Worm (Caenorhabditis elegans) whole organism, midembryonic: ENCODE data around the gene col-36.

ENCODE experiments used
- T22C8.4 ChIP-seq: fragments of 200-800 bp; sonication (Bioruptor generic); IDR thresholded peaks from 2 replicates; pipeline ENCODE4 v1.3.6; 2022; ENCODE audit warnings: missing genetic modification characterization, missing compliant biosample characterization
- cog-1 ChIP-seq: sonication (generic microtip); optimal IDR thresholded peaks from 2 replicates; lab custom pipeline; 2016; ENCODE audit warnings: missing genetic modification characterization, missing compliant biosample characterization
- flt-1 ChIP-seq: fragments of 200-800 bp; sonication (Bioruptor generic); IDR thresholded peaks from 2 replicates; pipeline ENCODE4 v1.3.6; 2022; ENCODE audit warnings: missing genetic modification characterization, missing compliant biosample characterization
- klf-2 ChIP-seq: fragments of 200-800 bp; sonication (Bioruptor generic); conservative IDR thresholded peaks from 2 replicates; pipeline ENCODE4 v1.3.6; 2022; ENCODE audit warnings: missing genetic modification reagents, missing genetic modification characterization, missing compliant biosample characterization
- med-1 ChIP-seq: sonication (generic microtip); optimal IDR thresholded peaks from 2 replicates; lab custom pipeline; 2017; ENCODE audit warnings: missing genetic modification characterization, mild to moderate bottlenecking, missing compliant biosample characterization, antibody characterized with exemption, missing genetic modification reagents; ENCODE audit not compliant: insufficient read depth
- ref-1 ChIP-seq: fragments of 200-800 bp; sonication (Bioruptor generic); conservative IDR thresholded peaks from 2 replicates; pipeline ENCODE4 v1.3.6; 2022; ENCODE audit warnings: missing genetic modification reagents, missing genetic modification characterization, missing compliant biosample characterization
- tab-1 ChIP-seq: fragments of 200-800 bp; sonication (Bioruptor generic); IDR thresholded peaks from 2 replicates; pipeline ENCODE4 v1.3.6; 2022; ENCODE audit warnings: missing genetic modification characterization, missing compliant biosample characterization
- ztf-23 ChIP-seq: fragments of 200-800 bp; sonication (Bioruptor generic); IDR thresholded peaks from 2 replicates; pipeline ENCODE4 v1.3.6; 2022; ENCODE audit warnings: missing genetic modification reagents, missing genetic modification characterization, missing compliant biosample characterization
- ztf-29 ChIP-seq: fragments of 200-800 bp; sonication (Bioruptor generic); IDR thresholded peaks from 2 replicates; pipeline ENCODE4 v1.3.6; 2022; ENCODE audit warnings: missing genetic modification reagents, missing genetic modification characterization, missing compliant biosample characterization

Gene col-36

ce11 chrII:7182630-7183029 is 14.0 kb upstream of the col-36 start:
- TF ChIP-seq tab-1 (GFP tag; lab: Robert Waterston, UW) = no peak

ce11 chrII:7176108-7176507 is 7.5 kb upstream of the col-36 start:
- TF ChIP-seq ref-1 (GFP tag; lab: Robert Waterston, UW) (no peak), ztf-23 (GFP tag; lab: Robert Waterston, UW) (no peak), T22C8.4 (GFP tag; lab: Robert Waterston, UW) (no peak), klf-2 (GFP tag; lab: Robert Waterston, UW) (no peak), med-1 (GFP tag; lab: Kevin White, UChicago) (no peak), ztf-29 (GFP tag; lab: Robert Waterston, UW) (no peak), tab-1 (GFP tag; lab: Robert Waterston, UW) (no peak), cog-1 (tag; lab: Kevin White, UChicago) (no peak), flt-1 (GFP tag; lab: Robert Waterston, UW) (no peak)

ce11 chrII:7174843-7175242 is 6.2 kb upstream of the col-36 start, which contains the start of gene glc-4:
TSS of gene glc-4 (minus strand) at chrII:7174943.
- TF ChIP-seq ztf-29 (GFP tag; lab: Robert Waterston, UW) (no peak), med-1 (GFP tag; lab: Kevin White, UChicago) (no peak), klf-2 (GFP tag; lab: Robert Waterston, UW) (no peak), flt-1 (GFP tag; lab: Robert Waterston, UW) (no peak), ref-1 (GFP tag; lab: Robert Waterston, UW) (no peak), ztf-23 (GFP tag; lab: Robert Waterston, UW) (no peak), T22C8.4 (GFP tag; lab: Robert Waterston, UW) (no peak), tab-1 (GFP tag; lab: Robert Waterston, UW) (no peak), cog-1 (tag; lab: Kevin White, UChicago) (no peak)

ce11 chrII:7171305-7171998 is 2.8 kb upstream of the col-36 start, which contains the start of gene dyf-13:
TSS of gene dyf-13 (minus strand) at chrII:7171355.
- TF ChIP-seq ztf-29 (GFP tag; lab: Robert Waterston, UW) = no peak
- TF ChIP-seq flt-1 (GFP tag; lab: Robert Waterston, UW) = no peak
- TF ChIP-seq T22C8.4 (GFP tag; lab: Robert Waterston, UW) = no peak
- TF ChIP-seq klf-2 (GFP tag; lab: Robert Waterston, UW) = no peak
- TF ChIP-seq cog-1 (tag; lab: Kevin White, UChicago) = no peak
- no peak for TF ChIP-seq ztf-23 (GFP tag; lab: Robert Waterston, UW)
- no peak for TF ChIP-seq ref-1 (GFP tag; lab: Robert Waterston, UW)
- TF ChIP-seq med-1 (GFP tag; lab: Kevin White, UChicago) = no peak
- TF ChIP-seq tab-1 (GFP tag; lab: Robert Waterston, UW) = no peak

ce11 chrII:7166768-7167167 is 1.8 kb downstream of the col-36 start:
- no peak for TF ChIP-seq flt-1 (GFP tag; lab: Robert Waterston, UW)
- TF ChIP-seq T22C8.4 (GFP tag; lab: Robert Waterston, UW) = no peak
- no peak for TF ChIP-seq cog-1 (tag; lab: Kevin White, UChicago)
- no peak for TF ChIP-seq ref-1 (GFP tag; lab: Robert Waterston, UW)
- no peak for TF ChIP-seq klf-2 (GFP tag; lab: Robert Waterston, UW)
- TF ChIP-seq ztf-29 (GFP tag; lab: Robert Waterston, UW) = no peak
- no peak for TF ChIP-seq tab-1 (GFP tag; lab: Robert Waterston, UW)
- TF ChIP-seq med-1 (GFP tag; lab: Kevin White, UChicago) = no peak
- TF ChIP-seq ztf-23 (GFP tag; lab: Robert Waterston, UW) = no peak

- no peak for TF ChIP-seq klf-2 (GFP tag; lab: Robert Waterston, UW)
- TF ChIP-seq flt-1 (GFP tag; lab: Robert Waterston, UW) = no peak
- TF ChIP-seq med-1 (GFP tag; lab: Kevin White, UChicago) = no peak
- no peak for TF ChIP-seq ztf-23 (GFP tag; lab: Robert Waterston, UW)
- no peak for TF ChIP-seq T22C8.4 (GFP tag; lab: Robert Waterston, UW)
- no peak for TF ChIP-seq ref-1 (GFP tag; lab: Robert Waterston, UW)
- no peak for TF ChIP-seq ztf-29 (GFP tag; lab: Robert Waterston, UW)
- no peak for TF ChIP-seq cog-1 (tag; lab: Kevin White, UChicago)
- TF ChIP-seq tab-1 (GFP tag; lab: Robert Waterston, UW) = no peak
These were observed 2.9 kb downstream of the col-36 start, which contains the start of gene mfsd-13.2 for ce11 chrII:7165749-7166148. TSS of gene mfsd-13.2 (minus strand) at chrII:7165849.

- TF ChIP-seq flt-1 (GFP tag; lab: Robert Waterston, UW) (no peak), ztf-29 (GFP tag; lab: Robert Waterston, UW) (no peak), med-1 (GFP tag; lab: Kevin White, UChicago) (no peak)
These were observed 7.1 kb downstream of the col-36 start, which contains the start of gene C27H5.12 for ce11 chrII:7161512-7161911. TSS of gene C27H5.12 (minus strand) at chrII:7161612.

ce11 chrII:7157415-7157814 is 11.2 kb downstream of the col-36 start:
- no peak for TF ChIP-seq cog-1 (tag; lab: Kevin White, UChicago)
- TF ChIP-seq tab-1 (GFP tag; lab: Robert Waterston, UW) = no peak
- no peak for TF ChIP-seq ztf-29 (GFP tag; lab: Robert Waterston, UW)
- TF ChIP-seq T22C8.4 (GFP tag; lab: Robert Waterston, UW) = no peak
- TF ChIP-seq flt-1 (GFP tag; lab: Robert Waterston, UW) = no peak
- no peak for TF ChIP-seq med-1 (GFP tag; lab: Kevin White, UChicago)
- TF ChIP-seq klf-2 (GFP tag; lab: Robert Waterston, UW) = no peak
- no peak for TF ChIP-seq ztf-23 (GFP tag; lab: Robert Waterston, UW)
- TF ChIP-seq ref-1 (GFP tag; lab: Robert Waterston, UW) = no peak

- TF ChIP-seq med-1 (GFP tag; lab: Kevin White, UChicago) (no peak), ref-1 (GFP tag; lab: Robert Waterston, UW) (no peak), cog-1 (tag; lab: Kevin White, UChicago) (no peak), flt-1 (GFP tag; lab: Robert Waterston, UW) (no peak), ztf-23 (GFP tag; lab: Robert Waterston, UW) (no peak), klf-2 (GFP tag; lab: Robert Waterston, UW) (no peak), tab-1 (GFP tag; lab: Robert Waterston, UW) (no peak), ztf-29 (GFP tag; lab: Robert Waterston, UW) (no peak), T22C8.4 (GFP tag; lab: Robert Waterston, UW) (no peak)
These were observed 13.2 kb downstream of the col-36 start, which contains the start of gene C27H5.2 for ce11 chrII:7155392-7155791. TSS of gene C27H5.2 (plus strand) at chrII:7155581.
